Fruit fly (Drosophila melanogaster) whole organism, embryonic: ENCODE measurements around the gene CG33695.

Experiments used
- Bgb ChIP-seq: fragments of 200-800 bp; sonication (Bioruptor generic); IDR thresholded peaks from 2 replicates; pipeline ENCODE4 v1.3.6; 2022; ENCODE audit warnings: missing biosample characterization, missing genetic modification characterization; ENCODE audit not compliant: partially characterized antibody
- Blimp-1 ChIP-seq: fragments of 200-800 bp; sonication (Bioruptor generic); optimal IDR thresholded peaks from 3 replicates; lab custom pipeline; 2018; ENCODE audit warnings: missing biosample characterization, missing genetic modification characterization, mild to moderate bottlenecking, moderate library complexity, missing genetic modification reagents
- CG10979 ChIP-seq: fragments of 200-800 bp; sonication (Bioruptor generic); optimal IDR thresholded peaks from 2 replicates; lab custom pipeline; 2018; ENCODE audit warnings: missing biosample characterization, mild to moderate bottlenecking, missing genetic modification characterization, moderate library complexity
- CG11247 ChIP-seq: fragments of 200-800 bp; sonication (Bioruptor generic); IDR thresholded peaks from 2 replicates; pipeline ENCODE4 v1.3.6; 2022; ENCODE audit warnings: missing biosample characterization, missing genetic modification characterization
- CG11398 ChIP-seq: fragments of 200-800 bp; sonication (Bioruptor generic); optimal IDR thresholded peaks from 2 replicates; lab custom pipeline; 2016; ENCODE audit warnings: missing biosample characterization, missing genetic modification characterization
- CG12744 ChIP-seq: fragments of 200-800 bp; sonication (Bioruptor generic); optimal IDR thresholded peaks from 2 replicates; lab custom pipeline; 2016; ENCODE audit warnings: missing biosample characterization, missing genetic modification characterization
- CG14860 ChIP-seq: fragments of 200-800 bp; sonication (Bioruptor generic); IDR thresholded peaks from 3 replicates; pipeline ENCODE4 v1.3.6; 2022; ENCODE audit warnings: missing biosample characterization, missing genetic modification characterization; ENCODE audit not compliant: partially characterized antibody
- CG15269 ChIP-seq: fragments of 200-800 bp; sonication (Bioruptor generic); optimal IDR thresholded peaks from 2 replicates; lab custom pipeline; 2018; ENCODE audit warnings: missing biosample characterization, mild to moderate bottlenecking, missing genetic modification characterization, moderate library complexity
- CG16863 ChIP-seq: fragments of 200-800 bp; sonication (Bioruptor generic); optimal IDR thresholded peaks from 3 replicates; lab custom pipeline; 2016; ENCODE audit warnings: missing biosample characterization, missing genetic modification characterization
- CG17328 ChIP-seq: fragments of 200-800 bp; sonication (Bioruptor generic); IDR thresholded peaks from 2 replicates; pipeline ENCODE4 v1.3.6; 2022; ENCODE audit warnings: missing biosample characterization, missing genetic modification characterization
- CG17361 ChIP-seq: fragments of 200-800 bp; sonication (Bioruptor generic); IDR thresholded peaks from 3 replicates; pipeline ENCODE4 v1.3.6; 2022; ENCODE audit warnings: missing biosample characterization, missing genetic modification characterization
- CG2712 ChIP-seq: fragments of 200-800 bp; optimal IDR thresholded peaks from 3 replicates; lab custom pipeline; 2019; ENCODE audit warnings: missing biosample characterization, mild to moderate bottlenecking, missing genetic modification characterization, moderate library complexity
- CG34422 ChIP-seq: fragments of 200-800 bp; sonication (Bioruptor generic); IDR thresholded peaks from 3 replicates; pipeline ENCODE4 v1.3.6; 2022; ENCODE audit warnings: missing biosample characterization, missing genetic modification characterization
- CG4282 ChIP-seq: fragments of 200-800 bp; sonication (Bioruptor generic); optimal IDR thresholded peaks from 2 replicates; lab custom pipeline; 2016; ENCODE audit warnings: missing biosample characterization, missing genetic modification characterization
- CG4404 ChIP-seq: fragments of 200-800 bp; sonication (Bioruptor generic); IDR thresholded peaks from 2 replicates; pipeline ENCODE4 v1.3.6; 2022; ENCODE audit warnings: missing biosample characterization, missing genetic modification characterization
- CG4730 ChIP-seq: fragments of 200-800 bp; sonication (Bioruptor generic); IDR thresholded peaks from 2 replicates; pipeline ENCODE4 v1.3.6; 2022; ENCODE audit warnings: missing biosample characterization, missing genetic modification characterization
- D19A ChIP-seq: fragments of 200-800 bp; optimal IDR thresholded peaks from 3 replicates; lab custom pipeline; 2019; ENCODE audit warnings: missing biosample characterization, mild to moderate bottlenecking, missing genetic modification characterization, moderate library complexity
- E2f2 ChIP-seq: fragments of 200-800 bp; sonication (Bioruptor generic); IDR thresholded peaks from 2 replicates; pipeline ENCODE4 v1.3.6; 2022; ENCODE audit warnings: missing biosample characterization, missing genetic modification characterization
- Ets65A ChIP-seq: fragments of 200-800 bp; sonication (Bioruptor generic); peaks from one replicate; lab custom pipeline; 2016; ENCODE audit warnings: missing biosample characterization, missing genetic modification characterization
- Hand ChIP-seq: fragments of 200-800 bp; sonication (Bioruptor generic); optimal IDR thresholded peaks from 2 replicates; lab custom pipeline; 2017; ENCODE audit warnings: mild to moderate bottlenecking, missing biosample characterization, missing genetic modification reagents, missing genetic modification characterization
- Hr3 ChIP-seq: fragments of 200-800 bp; sonication (Bioruptor generic); optimal IDR thresholded peaks from 3 replicates; lab custom pipeline; 2016; ENCODE audit warnings: missing biosample characterization, missing genetic modification characterization
- MBD-R2 ChIP-seq: fragments of 200-800 bp; sonication (Bioruptor generic); IDR thresholded peaks from 2 replicates; pipeline ENCODE4 v1.3.6; 2022; ENCODE audit warnings: missing biosample characterization, missing genetic modification characterization
- MESR4 ChIP-seq: fragments of 200-800 bp; sonication (Bioruptor generic); optimal IDR thresholded peaks from 2 replicates; lab custom pipeline; 2018; ENCODE audit warnings: missing biosample characterization, mild to moderate bottlenecking, missing genetic modification characterization, moderate library complexity
- Nf-YC ChIP-seq: fragments of 200-800 bp; optimal IDR thresholded peaks from 3 replicates; lab custom pipeline; 2019; ENCODE audit warnings: missing biosample characterization, mild to moderate bottlenecking, missing genetic modification characterization, moderate library complexity
- NfI ChIP-seq: fragments of 200-800 bp; sonication (Bioruptor generic); optimal IDR thresholded peaks from 3 replicates; lab custom pipeline; 2018; ENCODE audit warnings: missing biosample characterization, mild to moderate bottlenecking, missing genetic modification characterization, moderate library complexity
- Oli ChIP-seq: fragments of 200-800 bp; sonication (Bioruptor generic); optimal IDR thresholded peaks from 2 replicates; lab custom pipeline; 2018; ENCODE audit warnings: missing biosample characterization, mild to moderate bottlenecking, missing genetic modification characterization, moderate library complexity
- Rx ChIP-seq: fragments of 200-800 bp; sonication (Bioruptor generic); IDR thresholded peaks from 2 replicates; pipeline ENCODE4 v1.3.6; 2022; ENCODE audit warnings: missing biosample characterization, missing genetic modification characterization
- Sox102F ChIP-seq: fragments of 200-800 bp; sonication (Bioruptor generic); optimal IDR thresholded peaks from 2 replicates; lab custom pipeline; 2018; ENCODE audit warnings: missing biosample characterization, mild to moderate bottlenecking, missing genetic modification characterization, moderate library complexity
- TFAM ChIP-seq: fragments of 200-800 bp; sonication (Bioruptor generic); optimal IDR thresholded peaks from 2 replicates; lab custom pipeline; 2017; ENCODE audit warnings: missing biosample characterization, missing genetic modification characterization, inconsistent platforms
- al ChIP-seq: fragments of 200-800 bp; sonication (Bioruptor generic); IDR thresholded peaks from 2 replicates; pipeline ENCODE4 v1.3.6; 2022; ENCODE audit warnings: missing biosample characterization, missing genetic modification characterization
- bowl ChIP-seq: fragments of 200-800 bp; sonication (Bioruptor generic); IDR thresholded peaks from 2 replicates; pipeline ENCODE4 v1.3.6; 2022; ENCODE audit warnings: missing biosample characterization, missing genetic modification characterization
- br ChIP-seq: fragments of >200 bp; optimal IDR thresholded peaks from 2 replicates; lab custom pipeline; 2017
- crp ChIP-seq, 2 experiments: fragments of 200-800 bp; sonication (Bioruptor generic); optimal IDR thresholded peaks; 2 replicates in 1 of 2; 3 replicates in 1 of 2; lab custom pipeline; 2017; ENCODE audit warnings: missing biosample characterization in 2 of 2, missing genetic modification characterization in 2 of 2, mild to moderate bottlenecking in 1 of 2, moderate library complexity in 1 of 2
- gcm2 ChIP-seq: fragments of 200-800 bp; sonication (Bioruptor generic); optimal IDR thresholded peaks from 2 replicates; lab custom pipeline; 2016; ENCODE audit warnings: missing biosample characterization, missing genetic modification characterization
- gsb ChIP-seq: fragments of 200-800 bp; sonication (Bioruptor generic); IDR thresholded peaks from 2 replicates; pipeline ENCODE4 v1.3.6; 2022; ENCODE audit warnings: missing biosample characterization, missing genetic modification characterization
- gsb-n ChIP-seq: fragments of 200-800 bp; sonication (Bioruptor generic); optimal IDR thresholded peaks from 3 replicates; lab custom pipeline; 2018; ENCODE audit warnings: missing biosample characterization, mild to moderate bottlenecking, missing genetic modification characterization
- kah ChIP-seq: fragments of 200-800 bp; sonication (Bioruptor generic); optimal IDR thresholded peaks from 2 replicates; lab custom pipeline; 2018; ENCODE audit warnings: missing biosample characterization, mild to moderate bottlenecking, missing genetic modification characterization
- luna ChIP-seq: fragments of 200-800 bp; sonication (Bioruptor generic); optimal IDR thresholded peaks from 2 replicates; lab custom pipeline; 2016; ENCODE audit warnings: missing biosample characterization, missing genetic modification characterization
- oc ChIP-seq: fragments of 200-800 bp; sonication (Bioruptor generic); optimal IDR thresholded peaks from 2 replicates; lab custom pipeline; 2018; ENCODE audit warnings: missing biosample characterization, mild to moderate bottlenecking, missing genetic modification characterization, moderate library complexity
- odd ChIP-seq: fragments of 200-800 bp; sonication (Bioruptor generic); optimal IDR thresholded peaks from 2 replicates; lab custom pipeline; 2017; ENCODE audit warnings: missing biosample characterization, mild to moderate bottlenecking, missing genetic modification characterization
- pfk ChIP-seq: fragments of 200-800 bp; sonication (Bioruptor generic); optimal IDR thresholded peaks from 2 replicates; lab custom pipeline; 2018; ENCODE audit warnings: missing biosample characterization, mild to moderate bottlenecking, missing genetic modification characterization, moderate library complexity
- pho ChIP-seq: fragments of 200-800 bp; sonication (Bioruptor generic); optimal IDR thresholded peaks from 2 replicates; lab custom pipeline; 2016; ENCODE audit warnings: missing biosample characterization, missing genetic modification characterization
- pita ChIP-seq: fragments of 200-800 bp; sonication (Bioruptor generic); optimal IDR thresholded peaks from 2 replicates; lab custom pipeline; 2017; ENCODE audit warnings: missing biosample characterization, mild to moderate bottlenecking, missing genetic modification characterization
- pzg ChIP-seq: fragments of 200-800 bp; sonication (Bioruptor generic); optimal IDR thresholded peaks from 3 replicates; lab custom pipeline; 2018; ENCODE audit warnings: missing biosample characterization, mild to moderate bottlenecking, missing genetic modification characterization, moderate library complexity
- ranshi ChIP-seq: fragments of 200-800 bp; sonication (Bioruptor generic); IDR thresholded peaks from 2 replicates; pipeline ENCODE4 v1.3.6; 2022; ENCODE audit warnings: missing biosample characterization, missing genetic modification characterization
- sd ChIP-seq: fragments of 200-800 bp; sonication (Bioruptor generic); optimal IDR thresholded peaks from 3 replicates; lab custom pipeline; 2018; ENCODE audit warnings: missing biosample characterization, mild to moderate bottlenecking, missing genetic modification characterization, moderate library complexity
- seq ChIP-seq: fragments of 200-800 bp; sonication (Bioruptor generic); IDR thresholded peaks from 2 replicates; pipeline ENCODE4 v1.3.6; 2022; ENCODE audit warnings: missing biosample characterization, missing genetic modification characterization
- tin ChIP-seq: fragments of 200-800 bp; sonication (Bioruptor generic); optimal IDR thresholded peaks from 3 replicates; lab custom pipeline; 2016; ENCODE audit warnings: missing biosample characterization, missing genetic modification characterization
- tll ChIP-seq, 2 experiments: fragments of 200-800 bp in 1 of 2; fragments of >200 bp in 1 of 2; sonication (Bioruptor generic) in 1 of 2; optimal IDR thresholded peaks; 2 replicates each; lab custom pipeline; 2017 to 2019; ENCODE audit warnings: missing biosample characterization in 2 of 2, missing genetic modification characterization in 2 of 2, mild to moderate bottlenecking in 1 of 2, moderate library complexity in 1 of 2
- wdn ChIP-seq: fragments of 200-800 bp; sonication (Bioruptor generic); IDR thresholded peaks from 2 replicates; pipeline ENCODE4 v1.3.6; 2022; ENCODE audit warnings: missing biosample characterization, missing genetic modification characterization
- z ChIP-seq: fragments of 200-800 bp; sonication (Bioruptor generic); IDR thresholded peaks from 3 replicates; pipeline ENCODE4 v1.3.6; 2022; ENCODE audit warnings: missing biosample characterization, missing genetic modification characterization
- zen ChIP-seq: fragments of 200-800 bp; sonication (Bioruptor generic); optimal IDR thresholded peaks from 3 replicates; lab custom pipeline; 2018; ENCODE audit warnings: missing biosample characterization, mild to moderate bottlenecking, missing genetic modification characterization, moderate library complexity

Gene CG33695

DNA sequence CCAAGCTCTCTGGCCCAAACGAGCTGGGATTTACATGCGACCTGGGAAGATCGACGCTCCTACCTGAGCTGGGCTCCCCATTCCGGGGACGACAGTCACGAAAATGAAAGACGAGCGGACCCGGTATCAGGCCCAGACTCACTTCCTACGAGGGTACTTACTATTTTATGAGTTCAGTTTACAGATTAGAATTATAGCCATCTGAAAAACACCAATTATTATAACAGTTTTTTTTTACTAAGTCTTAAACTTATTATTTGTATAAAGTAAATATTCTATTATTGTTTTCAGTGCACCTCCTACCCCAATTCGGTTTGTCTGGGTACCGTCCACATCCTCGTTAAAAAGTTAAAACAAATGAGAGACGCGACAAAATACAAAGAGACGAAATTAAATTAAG is 48.6 kb downstream of the CG33695 start:
- TF ChIP-seq CG4730 (GFP tag; lab: Robert Waterston, UW) (0 out of 2 replicates have a peak, but pooled peaks have one; percentile 10), odd (no peak), gsb (GFP tag; lab: Robert Waterston, UW) (no peak), CG4404 (GFP tag; lab: Robert Waterston, UW) (peak; percentile 53), wdn (GFP tag; lab: Robert Waterston, UW) (no peak), sd (tag; lab: Kevin White, UChicago) (no peak), ranshi (GFP tag; lab: Robert Waterston, UW) (peak; percentile 49; the same call in 1 of the 2 replicates), pfk (GFP tag; lab: Kevin White, UChicago) (no peak), Bgb (no peak), CG10979 (tag; lab: Kevin White, UChicago) (peak; percentile 64), Sox102F (GFP tag; lab: Kevin White, UChicago) (no peak), CG12744 (GFP tag; lab: Kevin White, UChicago) (no peak), E2f2 (GFP tag; lab: Robert Waterston, UW) (no peak), al (GFP tag; lab: Robert Waterston, UW) (no peak), z (GFP tag; lab: Robert Waterston, UW) (no peak), CG17361 (GFP tag; lab: Robert Waterston, UW) (0 out of 3 replicates have a peak, but pooled peaks have one; percentile 31), Nf-YC (tag; lab: Kevin White, UChicago) (no peak), br (lab: Kevin White, UChicago) (no peak), CG11247 (no peak), tll (GFP tag; optimal IDR thresholded peaks at IDR 0.05; lab: Kevin White, UChicago) (no peak), zen (tag; lab: Kevin White, UChicago) (no peak), pita (GFP tag; lab: Kevin White, UChicago) (no peak), CG15269 (tag; lab: Kevin White, UChicago) (no peak), D19A (tag; lab: Kevin White, UChicago) (peak; percentile 11), oc (tag; lab: Kevin White, UChicago) (no peak), tin (peak; percentile 11), MESR4 (GFP tag; lab: Kevin White, UChicago) (no peak), Ets65A (GFP tag; lab: Kevin White, UChicago) (peak; percentile 56), NfI (no peak), Hand (no peak), CG17328 (no peak), CG14860 (no peak), Oli (no peak), CG34422 (GFP tag; lab: Robert Waterston, UW) (0 out of 3 replicates have a peak, but pooled peaks have one; percentile 15), crp (GFP tag; optimal IDR thresholded peaks at IDR 0.05; lab: Kevin White, UChicago) (no peak), pzg (GFP tag; lab: Kevin White, UChicago) (no peak), CG2712 (peak; percentile 72), gsb-n (tag; lab: Kevin White, UChicago) (no peak), MBD-R2 (GFP tag; lab: Robert Waterston, UW) (no peak), luna (GFP tag; lab: Kevin White, UChicago) (no peak), kah (GFP tag; lab: Kevin White, UChicago) (no peak), Hr3 (GFP tag; lab: Kevin White, UChicago) (no peak), Blimp-1 (GFP tag; lab: Kevin White, UChicago) (peak; percentile 6), bowl (no peak), CG11398 (GFP tag; lab: Kevin White, UChicago) (no peak), pho (GFP tag; lab: Kevin White, UChicago) (no peak), CG4282 (GFP tag; lab: Kevin White, UChicago) (no peak), seq (no peak), Rx (GFP tag; lab: Robert Waterston, UW) (peak; percentile 42; the same call in 1 of the 2 replicates), gcm2 (GFP tag; lab: Kevin White, UChicago) (no peak), CG16863 (GFP tag; lab: Kevin White, UChicago) (no peak), TFAM (no peak)
